Worm (Caenorhabditis elegans) whole organism, L3 larva: Measurements from ENCODE around the gene T04G9.4.

Source experiments
- R02D3.7 ChIP-seq: fragments of 150-350 bp; optimal IDR thresholded peaks from 2 replicates; lab custom pipeline; 2014; ENCODE audit warnings: missing biosample characterization, missing genetic modification characterization
- ZK546.5 ChIP-seq: sonication (generic microtip); optimal IDR thresholded peaks from 2 replicates; lab custom pipeline; 2017; ENCODE audit warnings: missing biosample characterization, missing genetic modification characterization
- aly-2 ChIP-seq: fragments of 150-350 bp; optimal IDR thresholded peaks from 2 replicates; lab custom pipeline; 2014; ENCODE audit warnings: missing biosample characterization, missing genetic modification characterization
- ama-1 ChIP-seq: fragments of 150-350 bp; optimal IDR thresholded peaks from 2 replicates; lab custom pipeline; 2018
- ceh-16 ChIP-seq: sonication (generic microtip); optimal IDR thresholded peaks from 2 replicates; lab custom pipeline; 2017; ENCODE audit warnings: missing biosample characterization, missing genetic modification characterization
- ceh-28 ChIP-seq: fragments of 150-350 bp; optimal IDR thresholded peaks from 2 replicates; lab custom pipeline; 2014; ENCODE audit warnings: missing biosample characterization, missing genetic modification reagents, missing genetic modification characterization
- ceh-82 ChIP-seq: fragments of 150-350 bp; optimal IDR thresholded peaks from 2 replicates; lab custom pipeline; 2014; ENCODE audit warnings: missing biosample characterization, missing genetic modification characterization
- ceh-9 ChIP-seq: sonication (generic microtip); optimal IDR thresholded peaks from 2 replicates; lab custom pipeline; 2018; ENCODE audit warnings: missing biosample characterization, missing genetic modification characterization
- daf-12 ChIP-seq: fragments of 150-350 bp; optimal IDR thresholded peaks from 2 replicates; lab custom pipeline; 2014; ENCODE audit warnings: missing biosample characterization, missing genetic modification reagents, missing genetic modification characterization
- elt-1 ChIP-seq: fragments of 150-350 bp; optimal IDR thresholded peaks from 2 replicates; lab custom pipeline; 2014; ENCODE audit warnings: missing biosample characterization, missing genetic modification characterization
- elt-2 ChIP-seq: sonication (generic microtip); optimal IDR thresholded peaks from 2 replicates; lab custom pipeline; 2016; ENCODE audit warnings: missing genetic modification reagents, mild to moderate bottlenecking, missing genetic modification characterization, missing compliant biosample characterization
- elt-3 ChIP-seq, 3 experiments: fragments of 150-350 bp in 1 of 3; sonication (generic microtip) in 2 of 3; optimal IDR thresholded peaks; 2 replicates in 2 of 3; 4 replicates in 1 of 3; lab custom pipeline; 2014 to 2017; ENCODE audit warnings: missing biosample characterization in 3 of 3, missing genetic modification characterization in 3 of 3
- eor-1 ChIP-seq, 2 experiments: fragments of 150-350 bp; optimal IDR thresholded peaks; 2 replicates each; lab custom pipeline; 2014 to 2018; ENCODE audit warnings: missing biosample characterization in 2 of 2, missing genetic modification characterization in 2 of 2
- fkh-10 ChIP-seq: sonication (generic microtip); optimal IDR thresholded peaks from 2 replicates; lab custom pipeline; 2017; ENCODE audit warnings: missing biosample characterization, missing genetic modification reagents, missing genetic modification characterization
- fos-1 ChIP-seq: fragments of 150-350 bp; optimal IDR thresholded peaks from 2 replicates; lab custom pipeline; 2014; ENCODE audit warnings: missing biosample characterization, missing genetic modification characterization
- hmg-11 ChIP-seq: sonication (generic microtip); optimal IDR thresholded peaks from 2 replicates; lab custom pipeline; 2016; ENCODE audit warnings: missing genetic modification characterization, missing compliant biosample characterization
- jun-1 ChIP-seq: fragments of 150-350 bp; optimal IDR thresholded peaks from 2 replicates; lab custom pipeline; 2014; ENCODE audit warnings: missing biosample characterization, missing genetic modification reagents, missing genetic modification characterization
- lin-15B ChIP-seq: fragments of 150-350 bp; optimal IDR thresholded peaks from 2 replicates; lab custom pipeline; 2014; ENCODE audit warnings: missing biosample characterization, missing genetic modification characterization
- lin-39 ChIP-seq: fragments of 150-350 bp; optimal IDR thresholded peaks from 2 replicates; lab custom pipeline; 2018; ENCODE audit warnings: missing biosample characterization, missing genetic modification reagents, missing genetic modification characterization
- mdl-1 ChIP-seq: fragments of 150-350 bp; optimal IDR thresholded peaks from 2 replicates; lab custom pipeline; 2014; ENCODE audit warnings: missing biosample characterization, missing genetic modification characterization
- mml-1 ChIP-seq: fragments of 150-350 bp; sonication (generic microtip); optimal IDR thresholded peaks from 3 replicates; lab custom pipeline; 2014; ENCODE audit warnings: missing biosample characterization, missing genetic modification characterization
- nfya-1 ChIP-seq: sonication (generic microtip); optimal IDR thresholded peaks from 2 replicates; lab custom pipeline; 2017; ENCODE audit warnings: missing genetic modification characterization, mild to moderate bottlenecking, missing compliant biosample characterization, antibody characterized with exemption, moderate library complexity; ENCODE audit not compliant: insufficient read depth
- nhr-11 ChIP-seq: fragments of 150-350 bp; optimal IDR thresholded peaks from 2 replicates; lab custom pipeline; 2014; ENCODE audit warnings: missing biosample characterization, missing genetic modification characterization
- nhr-28 ChIP-seq: fragments of 150-350 bp; optimal IDR thresholded peaks from 2 replicates; lab custom pipeline; 2014; ENCODE audit warnings: missing biosample characterization, missing genetic modification characterization
- nhr-43 ChIP-seq: sonication (generic microtip); optimal IDR thresholded peaks from 2 replicates; lab custom pipeline; 2016; ENCODE audit warnings: mild to moderate bottlenecking, missing genetic modification characterization, missing compliant biosample characterization; ENCODE audit not compliant: poor library complexity, severe bottlenecking
- nhr-67 ChIP-seq: fragments of 150-350 bp; optimal IDR thresholded peaks from 2 replicates; lab custom pipeline; 2014; ENCODE audit warnings: missing biosample characterization, missing genetic modification characterization
- nhr-76 ChIP-seq: fragments of 150-350 bp; sonication (generic microtip); optimal IDR thresholded peaks from 5 replicates; lab custom pipeline; 2014; ENCODE audit warnings: missing biosample characterization, missing genetic modification characterization
- pha-4 ChIP-seq: fragments of 150-350 bp; optimal IDR thresholded peaks from 2 replicates; lab custom pipeline; 2014; ENCODE audit warnings: missing biosample characterization, missing genetic modification reagents, missing genetic modification characterization
- pqm-1 ChIP-seq: fragments of 150-350 bp; optimal IDR thresholded peaks from 2 replicates; lab custom pipeline; 2017; ENCODE audit warnings: missing biosample characterization, missing genetic modification characterization, inconsistent platforms
- sea-2 ChIP-seq: fragments of 150-350 bp; sonication (generic microtip); optimal IDR thresholded peaks from 4 replicates; lab custom pipeline; 2014; ENCODE audit warnings: missing biosample characterization, missing genetic modification reagents, missing genetic modification characterization
- skn-1 ChIP-seq: fragments of 150-350 bp; optimal IDR thresholded peaks from 2 replicates; lab custom pipeline; 2014; ENCODE audit warnings: missing biosample characterization, missing genetic modification characterization
- snpc-4 ChIP-seq: fragments of 150-350 bp; optimal IDR thresholded peaks from 2 replicates; lab custom pipeline; 2014; ENCODE audit warnings: missing biosample characterization, missing genetic modification characterization
- unc-39 ChIP-seq: sonication (generic microtip); optimal IDR thresholded peaks from 4 replicates; lab custom pipeline; 2017; ENCODE audit warnings: missing biosample characterization, missing genetic modification characterization
- unc-62 ChIP-seq: fragments of 150-350 bp; sonication (generic microtip); optimal IDR thresholded peaks from 4 replicates; lab custom pipeline; 2014; ENCODE audit warnings: missing biosample characterization, missing genetic modification reagents, missing genetic modification characterization
- zag-1 ChIP-seq: fragments of 150-350 bp; optimal IDR thresholded peaks from 2 replicates; lab custom pipeline; 2014; ENCODE audit warnings: missing biosample characterization, missing genetic modification characterization
- ztf-4 ChIP-seq: fragments of 150-350 bp; optimal IDR thresholded peaks from 2 replicates; lab custom pipeline; 2014; ENCODE audit warnings: missing biosample characterization, missing genetic modification characterization

T04G9.4 gene

DNA sequence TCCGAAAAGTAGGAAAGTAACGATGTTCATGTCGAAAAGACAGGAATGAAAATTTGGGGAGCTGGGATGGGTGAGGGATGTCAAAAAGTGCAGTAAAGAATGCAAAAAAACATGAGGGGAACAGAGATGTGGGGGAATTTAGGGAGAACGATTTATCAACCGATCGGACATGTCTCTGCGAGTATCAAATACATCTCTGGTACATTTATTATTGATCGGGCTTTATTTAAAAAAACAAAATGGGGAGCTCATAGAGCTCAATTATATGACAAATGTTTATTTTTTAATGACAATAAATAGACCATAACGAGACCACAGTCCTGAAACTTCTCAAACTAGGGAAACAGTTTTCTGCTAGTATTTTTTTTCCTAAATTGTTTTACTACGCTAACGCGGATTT is 38.4 kb downstream of the T04G9.4 start, which contains the start of gene F25E2.2:
F25E2.2 (minus strand) TSS at position 101 of the 400 bp plus-strand sequence.
- TF ChIP-seq fos-1 (tag; lab: Kevin White, UChicago): no peak
- TF ChIP-seq nhr-43 (tag; lab: Kevin White, UChicago): no peak
- TF ChIP-seq ztf-4 (tag; lab: Kevin White, UChicago): no peak
- no peak for TF ChIP-seq pqm-1 (tag; lab: Kevin White, UChicago)
- no peak for TF ChIP-seq elt-3 (tag; optimal IDR thresholded peaks at IDR 0.05; lab: Kevin White, UChicago)
- TF ChIP-seq, all 47 proteins: peak for 0

DNA sequence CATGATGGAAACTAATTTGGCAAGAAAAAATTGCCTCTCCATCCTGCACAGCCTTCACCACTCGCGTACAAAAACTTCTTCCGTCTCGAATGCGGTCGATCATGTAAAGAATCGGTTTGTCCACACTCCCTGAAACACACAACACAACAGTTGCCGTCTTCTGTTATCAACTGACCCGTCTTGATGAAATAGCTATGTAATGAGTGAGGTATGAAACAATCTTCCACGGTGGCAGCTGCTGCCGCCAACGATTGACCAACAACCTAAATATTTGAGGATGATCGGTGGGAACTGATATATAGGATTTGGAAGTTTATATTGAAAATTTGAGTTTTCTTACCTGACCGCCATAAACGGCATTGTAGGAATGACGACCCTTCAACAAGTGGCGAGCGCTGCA is 40.0 kb downstream of the T04G9.4 start:
- TF ChIP-seq mdl-1 (tag; lab: Kevin White, UChicago) (no peak), sea-2 (GFP tag; lab: Kevin White, UChicago) (no peak), nfya-1 (no peak), elt-3 (tag; optimal IDR thresholded peaks at IDR 0.05; lab: Kevin White, UChicago) (no peak), fkh-10 (GFP tag; lab: Kevin White, UChicago) (no peak), mml-1 (no peak), ama-1 (lab: Kevin White, UChicago) (no peak), hmg-11 (no peak), snpc-4 (tag; lab: Kevin White, UChicago) (no peak), elt-1 (tag; lab: Kevin White, UChicago) (no peak), pqm-1 (tag; lab: Kevin White, UChicago) (no peak), aly-2 (no peak), unc-39 (tag; lab: Kevin White, UChicago) (no peak), eor-1 (tag; optimal IDR thresholded peaks at IDR 0.05; lab: Kevin White, UChicago) (no peak), fos-1 (tag; lab: Kevin White, UChicago) (no peak), nhr-11 (tag; lab: Kevin White, UChicago) (no peak)

DNA sequence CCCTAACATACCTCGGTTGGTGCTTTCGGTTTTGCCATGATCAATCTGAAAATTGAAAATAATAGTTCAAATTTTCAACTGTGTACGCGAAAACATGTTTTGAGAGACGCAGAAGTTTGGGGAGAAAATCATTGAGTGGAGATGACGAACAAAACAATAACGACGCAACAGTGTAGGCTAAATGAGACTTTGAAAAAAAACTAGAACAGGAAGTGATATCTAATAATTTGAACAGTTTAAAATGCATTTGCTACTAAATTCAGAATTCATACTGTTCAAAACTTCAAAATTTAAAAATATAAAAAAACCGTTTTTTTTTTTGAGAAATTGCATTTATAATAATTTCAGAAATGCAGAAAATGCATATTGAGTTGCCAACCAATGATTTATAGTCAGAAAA is 40.8 kb downstream of the T04G9.4 start, which contains the start of gene F25E2.3:
F25E2.3 (minus strand) TSS at position 101 of the 400 bp plus-strand sequence.
- TF ChIP-seq skn-1 (tag; lab: Kevin White, UChicago) (no peak), ZK546.5 (tag; lab: Kevin White, UChicago) (no peak), nfya-1 (no peak), nhr-11 (tag; lab: Kevin White, UChicago) (no peak), lin-15B (tag; lab: Kevin White, UChicago) (no peak), pqm-1 (tag; lab: Kevin White, UChicago) (no peak), ceh-82 (tag; lab: Kevin White, UChicago) (no peak), nhr-67 (tag; lab: Kevin White, UChicago) (no peak), ama-1 (lab: Kevin White, UChicago) (no peak), jun-1 (tag; lab: Kevin White, UChicago) (no peak), elt-2 (tag; lab: Kevin White, UChicago) (no peak), zag-1 (tag; lab: Kevin White, UChicago) (no peak), unc-62 (GFP tag; lab: Kevin White, UChicago) (no peak), mdl-1 (tag; lab: Kevin White, UChicago) (no peak), ceh-9 (no peak)

DNA sequence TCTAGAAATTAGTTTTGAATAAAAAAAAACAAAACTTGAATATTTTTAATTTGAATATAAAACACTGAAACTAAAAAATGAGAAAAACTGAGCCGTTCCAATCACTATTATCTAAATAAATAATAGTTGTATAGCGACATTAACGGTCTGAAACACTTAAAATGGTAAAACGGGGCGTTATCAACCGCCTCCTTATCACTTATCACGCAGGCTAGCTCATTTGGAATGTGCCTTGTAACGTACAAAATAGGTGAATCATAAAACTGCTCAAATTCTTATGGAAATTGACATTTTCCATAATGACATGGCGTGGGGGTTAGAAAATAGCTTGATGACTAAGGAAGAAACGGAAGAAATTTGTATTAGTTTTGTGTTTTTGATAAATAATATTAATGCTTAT is 43.7 kb downstream of the T04G9.4 start, which contains the start of gene ifd-2:
ifd-2 (minus strand) TSS at position 1 of the 400 bp plus-strand sequence.
- TF ChIP-seq nhr-76 (no peak), snpc-4 (tag; lab: Kevin White, UChicago) (no peak), elt-2 (tag; lab: Kevin White, UChicago) (peak; percentile 87), ceh-28 (tag; lab: Kevin White, UChicago) (no peak), zag-1 (tag; lab: Kevin White, UChicago) (no peak), ceh-16 (tag; lab: Kevin White, UChicago) (no peak), skn-1 (tag; lab: Kevin White, UChicago) (no peak), pqm-1 (tag; lab: Kevin White, UChicago) (peak; percentile 74), ztf-4 (tag; lab: Kevin White, UChicago) (no peak), ceh-82 (tag; lab: Kevin White, UChicago) (no peak), ZK546.5 (tag; lab: Kevin White, UChicago) (no peak), aly-2 (no peak), pha-4 (tag; lab: Kevin White, UChicago) (peak; percentile 8), hmg-11 (no peak), fos-1 (tag; lab: Kevin White, UChicago) (no peak)

DNA sequence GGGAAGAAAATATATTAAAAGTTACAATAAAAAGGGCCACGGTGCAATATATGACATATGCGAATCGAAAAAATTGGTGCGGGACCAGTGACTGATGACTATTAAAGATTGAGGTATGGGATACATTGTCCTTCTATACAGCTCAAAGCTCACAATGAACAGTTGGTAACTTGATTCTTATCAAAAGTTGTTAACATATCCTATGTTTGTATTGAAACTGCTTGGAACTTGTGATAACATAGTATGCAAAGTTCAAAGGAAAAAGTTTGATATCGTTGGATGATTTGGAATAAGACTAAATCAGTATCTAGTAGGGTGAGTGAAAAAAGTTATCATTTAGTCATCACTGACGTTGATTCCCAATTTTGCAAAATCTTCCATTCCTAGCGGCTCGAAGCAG is 45.7 kb downstream of the T04G9.4 start:
- TF ChIP-seq lin-15B (tag; lab: Kevin White, UChicago): no peak
- TF ChIP-seq ceh-28 (tag; lab: Kevin White, UChicago): no peak
- TF ChIP-seq unc-39 (tag; lab: Kevin White, UChicago): no peak
- no peak for TF ChIP-seq ztf-4 (tag; lab: Kevin White, UChicago)
- TF ChIP-seq daf-12 (tag; lab: Kevin White, UChicago): no peak
- TF ChIP-seq elt-2 (tag; lab: Kevin White, UChicago): no peak
- no peak for TF ChIP-seq lin-39
- no peak for TF ChIP-seq nhr-28 (tag; lab: Kevin White, UChicago)
- TF ChIP-seq R02D3.7 (tag; lab: Kevin White, UChicago): no peak
